Comparison of ENCODE assay signal across 5 fruit fly cellular contexts in the genomic region with DNA sequence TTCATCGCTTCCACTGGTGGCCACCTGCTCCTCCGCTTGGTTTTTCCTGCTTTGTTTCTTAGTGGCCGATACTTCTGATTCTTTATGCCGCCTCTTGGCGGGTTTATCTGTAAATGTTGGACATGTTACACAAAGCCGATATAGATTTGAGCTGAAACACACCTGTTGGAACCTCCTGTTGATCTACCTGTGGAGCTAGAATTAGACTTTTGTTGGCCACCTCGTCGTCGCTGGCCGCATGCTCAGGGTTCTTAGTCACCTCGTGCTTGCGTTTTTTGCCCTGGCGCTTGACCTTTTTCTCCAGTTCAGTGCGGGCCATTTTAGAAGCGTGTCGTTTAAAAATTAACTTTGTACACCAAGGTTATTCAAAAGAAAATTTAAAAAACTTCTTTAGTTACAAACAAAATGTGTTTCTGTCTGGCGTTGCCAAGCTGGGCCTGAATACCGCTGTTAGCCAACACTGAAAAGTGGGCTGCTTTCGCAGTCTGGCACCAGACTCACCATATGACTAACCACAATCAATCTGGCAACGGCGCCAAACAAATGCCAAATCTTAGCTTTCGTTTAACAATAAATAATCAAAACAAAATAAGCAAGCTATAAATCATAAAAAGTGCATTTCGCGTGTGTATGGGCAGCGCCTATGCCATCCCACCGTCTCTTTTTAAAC.
TF ChIP-seq lines count a peak whose summit lies in the region.

A gene (minus strand): TSS at position 443 of the 670 bp plus-strand sequence.
A gene (plus strand): TSS at position 542 of the 670 bp plus-strand sequence.

- peak; percentile 22 for TF ChIP-seq CTCF in whole organism, embryonic (GFP tag; optimal IDR thresholded peaks at IDR 0.05; lab: Kevin White, UChicago)

TF ChIP-seq in whole organism, adult, 20 proteins besides CTCF, POLR2A, EP300 and RAD21:
- TF ChIP-seq Crg-1 (GFP tag; optimal IDR thresholded peaks at IDR 0.05; lab: Kevin White, UChicago) (no peak), kay (GFP tag; lab: Kevin White, UChicago; ENCODE audit: borderline replicate concordance) (peak; percentile 92), cnc (optimal IDR thresholded peaks at IDR 0.05; lab: Kevin White, UChicago) (no peak), CG11617 (GFP tag; optimal IDR thresholded peaks at IDR 0.05; lab: Kevin White, UChicago) (no peak), CG7101 (tag; optimal IDR thresholded peaks at IDR 0.05; lab: Kevin White, UChicago) (peak; percentile 4), CG1620 (GFP tag; optimal IDR thresholded peaks at IDR 0.05; lab: Kevin White, UChicago) (peak; percentile 6), Hr96 (GFP tag; optimal IDR thresholded peaks at IDR 0.05; lab: Kevin White, UChicago) (no peak), Mnt (GFP tag; optimal IDR thresholded peaks at IDR 0.05; lab: Kevin White, UChicago) (peak; percentile 48), toe (GFP tag; optimal IDR thresholded peaks at IDR 0.05; lab: Kevin White, UChicago) (no peak), CG12768 (GFP tag; optimal IDR thresholded peaks at IDR 0.05; lab: Kevin White, UChicago) (no peak), pad (GFP tag; optimal IDR thresholded peaks at IDR 0.05; lab: Kevin White, UChicago) (peak; percentile 27), bab1 (GFP tag; optimal IDR thresholded peaks at IDR 0.05; lab: Kevin White, UChicago) (peak; percentile 42)

TF ChIP-seq in whole organism, embryonic, 481 proteins besides CTCF, POLR2A, EP300 and RAD21 (continues in another document):
- TF ChIP-seq CG2875 (GFP tag; optimal IDR thresholded peaks at IDR 0.05; lab: Kevin White, UChicago) = no peak
- TF ChIP-seq slou (GFP tag; optimal IDR thresholded peaks at IDR 0.05; lab: Kevin White, UChicago) = no peak
- TF ChIP-seq Mad (GFP tag; optimal IDR thresholded peaks at IDR 0.05; lab: Kevin White, UChicago) = peak; percentile 41
- no peak for TF ChIP-seq CG31365 (tag; optimal IDR thresholded peaks at IDR 0.05; lab: Kevin White, UChicago)
- TF ChIP-seq Optix (GFP tag; IDR thresholded peaks at IDR 0.05; lab: Robert Waterston, UW) = no peak
- TF ChIP-seq Rfx (GFP tag; IDR thresholded peaks at IDR 0.05; lab: Robert Waterston, UW) = peak; percentile 63
- no peak for TF ChIP-seq ttk (GFP tag; IDR thresholded peaks at IDR 0.05; lab: Robert Waterston, UW)
- no peak for TF ChIP-seq p53 (GFP tag; optimal IDR thresholded peaks at IDR 0.05; lab: Kevin White, UChicago)
- TF ChIP-seq Hand (GFP tag; optimal IDR thresholded peaks at IDR 0.05; lab: Kevin White, UChicago) = no peak
- peak; percentile 44; the same call in 1 of the 3 replicates for TF ChIP-seq CG16813 (GFP tag; IDR thresholded peaks at IDR 0.05; lab: Robert Waterston, UW; ENCODE audit: partially characterized antibody)
- peak; percentile 16 for TF ChIP-seq lilli (GFP tag; optimal IDR thresholded peaks at IDR 0.05; lab: Kevin White, UChicago)
- no peak for TF ChIP-seq NC2α (GFP tag; optimal IDR thresholded peaks at IDR 0.05; lab: Kevin White, UChicago)
- TF ChIP-seq Max (GFP tag; optimal IDR thresholded peaks at IDR 0.05; lab: Kevin White, UChicago) = peak; percentile 42
- no peak for TF ChIP-seq CG9727 (GFP tag; optimal IDR thresholded peaks at IDR 0.05; lab: Kevin White, UChicago)
- no peak for TF ChIP-seq Lhr (GFP tag; optimal IDR thresholded peaks at IDR 0.05; lab: Kevin White, UChicago)
- no peak for TF ChIP-seq CoRest (tag; optimal IDR thresholded peaks at IDR 0.05; lab: Kevin White, UChicago)
- no peak for TF ChIP-seq CG16863 (GFP tag; optimal IDR thresholded peaks at IDR 0.05; lab: Kevin White, UChicago)
- TF ChIP-seq wek (GFP tag; optimal IDR thresholded peaks at IDR 0.05; lab: Kevin White, UChicago) = no peak

TF ChIP-seq in whole organism, prepupa, 60 proteins besides CTCF, POLR2A, EP300 and RAD21:
- TF ChIP-seq eg (GFP tag; IDR thresholded peaks at IDR 0.05; lab: Robert Waterston, UW) (0 out of 3 replicates have a peak, but pooled peaks have one; percentile 7), CG11294 (GFP tag; IDR thresholded peaks at IDR 0.05; lab: Robert Waterston, UW) (no peak), CG10669 (GFP tag; optimal IDR thresholded peaks at IDR 0.05; lab: Kevin White, UChicago) (no peak), CG6163 (GFP tag; IDR thresholded peaks at IDR 0.05; lab: Robert Waterston, UW) (no peak; the same call in 2 of the 3 replicates), Sox14 (GFP tag; optimal IDR thresholded peaks at IDR 0.05; lab: Kevin White, UChicago) (peak; percentile 15), Eip78C (GFP tag; lab: Kevin White, UChicago) (peak; percentile 56), salr (GFP tag; optimal IDR thresholded peaks at IDR 0.05; lab: Kevin White, UChicago) (no peak), fkh (GFP tag; optimal IDR thresholded peaks at IDR 0.05; lab: Kevin White, UChicago) (no peak), Hr38 (GFP tag; optimal IDR thresholded peaks at IDR 0.05; lab: Kevin White, UChicago) (no peak)

TF ChIP-seq in whole organism, pupa, 21 proteins besides CTCF, POLR2A, EP300 and RAD21:
- peak; percentile 70 for TF ChIP-seq CG12605 (GFP tag; IDR thresholded peaks at IDR 0.05; lab: Robert Waterston, UW)
- TF ChIP-seq CG8301 (tag; optimal IDR thresholded peaks at IDR 0.05; lab: Kevin White, UChicago) = no peak
- TF ChIP-seq Snoo (tag; optimal IDR thresholded peaks at IDR 0.05; lab: Kevin White, UChicago) = peak; percentile 3
TF ChIP-seq in whole organism, pupa: peak in this region for 2.

TF ChIP-seq in whole organism, wandering third instar larva, 38 proteins besides CTCF, POLR2A, EP300 and RAD21:
- TF ChIP-seq pan (optimal IDR thresholded peaks at IDR 0.05; lab: Kevin White, UChicago) (no peak), jim (GFP tag; optimal IDR thresholded peaks at IDR 0.05; lab: Kevin White, UChicago) (no peak), CG32264 (GFP tag; optimal IDR thresholded peaks at IDR 0.05; lab: Kevin White, UChicago) (no peak), brk (GFP tag; optimal IDR thresholded peaks at IDR 0.05; lab: Kevin White, UChicago) (no peak), usp (GFP tag; optimal IDR thresholded peaks at IDR 0.05; lab: Kevin White, UChicago) (no peak), foxo (GFP tag; optimal IDR thresholded peaks at IDR 0.05; lab: Kevin White, UChicago) (peak in 1 of 2 experiments; percentile 30), OdsH (GFP tag; optimal IDR thresholded peaks at IDR 0.05; lab: Kevin White, UChicago) (no peak), N (GFP tag; optimal IDR thresholded peaks at IDR 0.05; lab: Kevin White, UChicago) (no peak), br (GFP tag; optimal IDR thresholded peaks at IDR 0.05; lab: Kevin White, UChicago) (peak; percentile 29), CrebA (GFP tag; optimal IDR thresholded peaks at IDR 0.05; lab: Kevin White, UChicago; ENCODE audit: borderline replicate concordance) (no peak), ey (GFP tag; optimal IDR thresholded peaks at IDR 0.05; lab: Kevin White, UChicago) (no peak), Rel (GFP tag; optimal IDR thresholded peaks at IDR 0.05; lab: Kevin White, UChicago) (no peak), Rel (tag; optimal IDR thresholded peaks at IDR 0.05; lab: Kevin White, UChicago) (peak; percentile 97), h (GFP tag; optimal IDR thresholded peaks at IDR 0.05; lab: Kevin White, UChicago) (peak; percentile 15), Hr78 (GFP tag; optimal IDR thresholded peaks at IDR 0.05; lab: Kevin White, UChicago) (no peak), GATAd (GFP tag; optimal IDR thresholded peaks at IDR 0.05; lab: Kevin White, UChicago) (no peak), Mio (GFP tag; optimal IDR thresholded peaks at IDR 0.05; lab: Kevin White, UChicago) (no peak), Hnf4 (GFP tag; optimal IDR thresholded peaks at IDR 0.05; lab: Kevin White, UChicago) (no peak), Myc (optimal IDR thresholded peaks at IDR 0.05; lab: Kevin White, UChicago) (peak; percentile 13), psq (GFP tag; optimal IDR thresholded peaks at IDR 0.05; lab: Kevin White, UChicago) (no peak), CG9705 (GFP tag; optimal IDR thresholded peaks at IDR 0.05; lab: Kevin White, UChicago) (no peak)
